Fruit fly (Drosophila melanogaster) ovary, adult (tissue): ENCODE results near the gene Pvf3.

Source experiments
- CG17801 ChIP-seq: fragments of 200-800 bp; optimal IDR thresholded peaks from 2 replicates; lab custom pipeline; 2019; ENCODE audit warnings: missing biosample characterization, mild to moderate bottlenecking, missing genetic modification characterization, moderate library complexity; ENCODE audit not compliant: partially characterized antibody

Pvf3 gene

DNA sequence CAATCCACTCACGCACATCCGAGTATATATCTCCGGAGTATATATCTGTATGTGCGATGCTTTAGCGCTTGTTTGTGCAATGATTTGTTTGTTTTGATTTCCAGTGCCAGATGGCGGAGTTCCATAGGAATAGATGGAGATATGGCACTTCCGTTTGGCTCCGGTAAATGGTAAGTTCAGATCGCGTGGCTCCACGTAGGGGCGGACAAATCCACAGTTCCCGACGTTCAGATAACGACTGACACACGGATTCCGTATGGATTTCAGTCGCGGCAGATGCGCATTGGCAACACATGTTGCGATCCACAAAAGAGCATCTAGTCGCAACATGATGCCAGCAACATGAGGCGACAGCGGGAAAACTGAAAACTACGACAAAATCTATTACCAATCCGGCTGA is at the start of gene Pvf3:
TSS of gene Pvf3 (minus strand) at position 240 of the 400 bp plus-strand sequence.
- TF ChIP-seq CG17801 (GFP tag; lab: Kevin White, UChicago) = no peak

DNA sequence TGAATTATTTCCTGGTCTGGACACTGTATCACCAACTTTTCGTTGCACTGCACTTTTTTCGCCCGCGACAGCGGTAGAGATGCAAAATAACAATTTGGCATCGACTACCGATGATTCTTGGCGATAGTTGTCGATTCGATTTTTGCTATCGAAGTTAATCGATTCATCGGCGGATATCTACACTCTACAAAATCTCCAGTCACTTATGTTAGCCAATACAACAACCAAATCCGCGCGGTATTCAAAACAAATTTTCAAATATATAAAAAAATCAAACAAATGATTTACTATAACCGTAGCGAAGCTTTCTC is 46.6 kb upstream of the Pvf3 start, which contains the start of gene CG4502:
TSS of gene CG4502 (minus strand) at position 93 of the 311 bp plus-strand sequence.
- peak; percentile 75 for TF ChIP-seq CG17801 (GFP tag; lab: Kevin White, UChicago)

dm6 chr2L:7203411-7204171 is 46.1 kb upstream of the Pvf3 start:
- TF ChIP-seq CG17801 (GFP tag; lab: Kevin White, UChicago) = no peak

- no peak for TF ChIP-seq CG17801 (GFP tag; lab: Kevin White, UChicago)
Observed at dm6 chr2L:7200168-7200567, 42.7 kb upstream of the Pvf3 start.

dm6 chr2L:7199635-7200110 is 42.2 kb upstream of the Pvf3 start:
- no peak for TF ChIP-seq CG17801 (GFP tag; lab: Kevin White, UChicago)

dm6 chr2L:7198618-7199017 is 41.1 kb upstream of the Pvf3 start:
- no peak for TF ChIP-seq CG17801 (GFP tag; lab: Kevin White, UChicago)

DNA sequence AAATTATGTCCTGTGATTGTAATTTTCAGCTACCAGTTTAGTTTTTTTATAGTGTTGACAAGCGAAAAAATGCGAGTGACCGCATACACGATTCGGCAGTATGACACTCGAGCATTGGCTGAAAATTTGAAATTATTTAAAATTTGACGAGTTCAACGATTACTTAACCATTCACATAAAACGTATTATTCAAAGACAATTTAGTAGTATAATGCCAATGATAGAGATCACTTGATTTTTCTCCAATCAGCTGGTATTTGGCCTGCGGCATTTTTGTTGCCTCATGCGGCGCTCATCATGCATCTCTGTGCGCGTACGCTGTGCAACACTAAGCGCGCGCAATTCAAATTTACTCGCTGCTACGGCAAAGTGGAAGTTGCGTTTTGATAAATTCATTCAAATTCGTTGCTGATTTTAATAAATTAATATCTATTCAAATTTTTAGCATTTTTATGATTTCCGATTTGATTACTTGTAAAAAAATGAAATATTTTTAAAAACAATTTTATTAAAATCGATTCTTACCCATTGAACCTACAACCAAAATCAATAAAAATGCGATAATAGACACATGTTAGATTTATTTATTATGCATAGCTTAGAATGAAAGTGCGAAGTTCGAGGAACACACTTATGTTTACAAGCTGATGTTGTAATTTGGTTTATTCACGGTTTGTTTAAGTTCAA is 37.0 kb upstream of the Pvf3 start, which contains the start of gene CG4497:
TSS of gene CG4497 (minus strand) at position 238 of the 687 bp plus-strand sequence.
- peak; percentile 90 for TF ChIP-seq CG17801 (GFP tag; lab: Kevin White, UChicago)

- TF ChIP-seq CG17801 (GFP tag; lab: Kevin White, UChicago) = no peak
Observed at dm6 chr2L:7189674-7190073, 32.2 kb upstream of the Pvf3 start, which contains the start of gene CG4496. TSS of gene CG4496 (minus strand) at chr2L:7190010.

DNA sequence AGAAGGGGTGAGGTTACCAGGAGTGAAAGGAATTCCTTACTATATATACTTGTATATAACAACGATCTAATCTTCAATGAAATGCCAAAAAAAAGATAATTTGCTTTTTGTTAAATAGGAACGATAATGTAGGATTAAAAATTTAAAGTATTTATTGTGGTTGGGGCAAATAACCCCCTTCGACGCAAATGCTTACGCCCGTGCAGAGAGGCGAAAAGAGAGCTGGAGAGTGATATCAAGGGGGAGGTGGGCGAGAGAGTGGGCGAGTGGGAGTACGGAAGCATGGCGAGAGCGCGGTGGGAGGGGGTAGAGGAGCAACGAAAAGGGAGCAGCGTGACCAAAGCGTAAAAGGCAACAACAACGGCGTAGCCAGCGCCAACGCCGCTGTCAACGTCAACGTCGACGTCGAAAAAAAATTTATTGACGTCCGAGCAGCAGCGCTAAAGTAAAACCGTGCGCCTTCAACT is 31.1 kb upstream of the Pvf3 start:
- peak; percentile 97 for TF ChIP-seq CG17801 (GFP tag; lab: Kevin White, UChicago)

DNA sequence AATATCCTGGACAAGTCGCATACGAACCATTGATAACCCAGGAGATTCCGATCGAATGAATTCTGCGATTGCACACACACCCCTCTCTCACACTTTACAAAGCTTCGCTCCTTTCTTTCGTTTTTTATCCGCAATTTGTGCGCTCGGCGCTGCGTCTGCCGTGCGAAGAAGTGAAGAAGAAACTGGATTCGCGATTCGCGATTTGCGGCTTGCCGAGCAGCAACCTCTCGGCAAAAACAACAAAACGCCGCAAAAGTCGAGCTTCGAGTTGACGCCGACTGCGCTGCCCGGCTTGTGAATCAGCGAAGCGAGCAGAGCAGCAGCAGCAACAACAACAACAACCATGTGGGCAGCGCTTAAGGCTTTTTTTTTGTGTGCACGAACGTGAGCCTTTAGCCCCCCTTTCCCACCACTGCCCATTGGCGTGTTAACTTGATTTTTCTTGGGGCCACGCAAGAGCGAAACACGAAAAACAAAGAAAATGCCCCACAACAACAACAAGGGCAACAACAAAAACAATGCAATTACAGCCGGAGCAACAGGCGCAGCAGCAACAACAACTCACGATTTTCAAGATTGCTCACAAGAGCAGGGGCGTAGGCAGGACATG is 30.5 kb upstream of the Pvf3 start:
- no peak for TF ChIP-seq CG17801 (GFP tag; lab: Kevin White, UChicago)

DNA sequence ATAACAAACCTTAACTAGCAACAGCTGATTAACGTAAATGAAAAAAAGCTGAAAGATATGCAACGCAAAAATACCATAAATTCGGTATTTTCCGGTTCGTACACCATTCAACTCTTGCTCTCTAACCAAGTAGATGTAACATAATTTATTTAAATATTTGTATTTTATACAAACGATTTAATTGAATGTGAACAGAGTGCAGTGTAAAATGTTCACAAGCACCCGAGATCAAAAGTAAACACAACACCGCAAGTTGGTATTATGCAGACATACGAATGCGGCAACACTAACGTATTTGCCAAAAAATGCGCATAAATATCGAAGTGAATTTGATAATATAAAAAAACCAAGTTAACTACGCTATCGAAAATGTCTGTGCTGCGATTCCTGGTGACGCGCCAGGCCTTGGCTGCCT is 24.5 kb upstream of the Pvf3 start, which contains the start of gene MICU1:
TSS of gene MICU1 (plus strand) at position 257 of the 415 bp plus-strand sequence.
- TF ChIP-seq CG17801 (GFP tag; lab: Kevin White, UChicago) = peak; percentile 13

dm6 chr2L:7179276-7179675 is 21.8 kb upstream of the Pvf3 start:
- no peak for TF ChIP-seq CG17801 (GFP tag; lab: Kevin White, UChicago)

dm6 chr2L:7175786-7176185 is 18.3 kb upstream of the Pvf3 start:
- no peak for TF ChIP-seq CG17801 (GFP tag; lab: Kevin White, UChicago)

DNA sequence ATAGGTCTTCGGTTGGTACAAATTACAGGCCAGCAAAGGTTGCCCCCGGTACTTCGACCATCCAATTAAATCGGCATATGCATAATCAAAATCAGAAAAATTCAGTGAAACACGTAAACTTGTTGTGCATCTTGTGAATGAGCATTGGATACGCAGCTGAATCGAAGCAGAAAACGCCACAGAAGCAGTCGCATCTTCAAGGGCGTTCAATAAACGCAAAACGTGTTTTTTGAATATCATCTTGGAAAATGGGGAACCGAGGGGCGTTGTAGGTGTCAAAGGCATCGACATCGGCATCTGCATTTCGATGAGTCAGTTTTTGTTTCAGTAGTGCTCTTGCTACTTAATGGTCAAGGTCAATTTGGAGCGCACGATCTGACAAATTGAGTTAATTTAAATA is 16.9 kb upstream of the Pvf3 start:
- no peak for TF ChIP-seq CG17801 (GFP tag; lab: Kevin White, UChicago)

dm6 chr2L:7169003-7169402 is 11.5 kb upstream of the Pvf3 start:
- no peak for TF ChIP-seq CG17801 (GFP tag; lab: Kevin White, UChicago)
